Worm (Caenorhabditis elegans) whole organism, early embryonic: ENCODE results near the gene sre-49.

Experiments
- ama-1 ChIP-seq: fragments of 150-350 bp; optimal IDR thresholded peaks from 2 replicates; lab custom pipeline; 2014
- flt-1 ChIP-seq: fragments of 200-800 bp; sonication (Bioruptor generic); IDR thresholded peaks from 2 replicates; pipeline ENCODE4 v1.3.6; 2022; ENCODE audit warnings: missing genetic modification characterization, missing compliant biosample characterization
- tbx-11 ChIP-seq: fragments of 200-800 bp; sonication (Bioruptor generic); IDR thresholded peaks from 2 replicates; pipeline ENCODE4 v1.3.6; 2022; ENCODE audit warnings: missing genetic modification characterization, missing compliant biosample characterization

ce11 chrII:12344787-12345186, 26.1 kb downstream of the sre-49 start, which contains the start of gene C44C11.6:
- TF ChIP-seq tbx-11 (GFP tag; lab: Robert Waterston, UW) = no peak
- no peak for TF ChIP-seq ama-1 (lab: Kevin White, UChicago)
- TF ChIP-seq flt-1 = no peak
